Worm (Caenorhabditis elegans) whole organism, L2 larva: ENCODE data around the gene EGAP5.1.

Experiments used
- crh-2 ChIP-seq: sonication (generic microtip); optimal IDR thresholded peaks from 2 replicates; lab custom pipeline; 2017; ENCODE audit warnings: missing biosample characterization, missing genetic modification characterization
- mdl-1 ChIP-seq, 2 experiments: fragments of 150-350 bp in 1 of 2; sonication (generic microtip) in 1 of 2; optimal IDR thresholded peaks; 2 replicates each; lab custom pipeline; 2017; ENCODE audit warnings: missing biosample characterization in 2 of 2, missing genetic modification characterization in 2 of 2
- nhr-12 ChIP-seq: fragments of 150-350 bp; optimal IDR thresholded peaks from 2 replicates; lab custom pipeline; 2014; ENCODE audit warnings: missing biosample characterization, missing genetic modification characterization
- nhr-237 ChIP-seq: fragments of 150-350 bp; optimal IDR thresholded peaks from 2 replicates; lab custom pipeline; 2014; ENCODE audit warnings: missing biosample characterization, missing genetic modification characterization
- nhr-77 ChIP-seq: fragments of 150-350 bp; optimal IDR thresholded peaks from 2 replicates; lab custom pipeline; 2014; ENCODE audit warnings: missing biosample characterization, missing genetic modification characterization
- skn-1 ChIP-seq: sonication (generic microtip); optimal IDR thresholded peaks from 2 replicates; lab custom pipeline; 2017; ENCODE audit warnings: missing biosample characterization, missing genetic modification characterization
- unc-39 ChIP-seq: fragments of 150-350 bp; optimal IDR thresholded peaks from 2 replicates; lab custom pipeline; 2014; ENCODE audit warnings: missing biosample characterization, missing genetic modification characterization
- zag-1 ChIP-seq: fragments of 150-350 bp; optimal IDR thresholded peaks from 2 replicates; lab custom pipeline; 2014; ENCODE audit warnings: missing biosample characterization, missing genetic modification characterization
- ztf-11 ChIP-seq: sonication (generic microtip); optimal IDR thresholded peaks from 2 replicates; lab custom pipeline; 2017; ENCODE audit warnings: missing biosample characterization, missing genetic modification characterization

DNA sequence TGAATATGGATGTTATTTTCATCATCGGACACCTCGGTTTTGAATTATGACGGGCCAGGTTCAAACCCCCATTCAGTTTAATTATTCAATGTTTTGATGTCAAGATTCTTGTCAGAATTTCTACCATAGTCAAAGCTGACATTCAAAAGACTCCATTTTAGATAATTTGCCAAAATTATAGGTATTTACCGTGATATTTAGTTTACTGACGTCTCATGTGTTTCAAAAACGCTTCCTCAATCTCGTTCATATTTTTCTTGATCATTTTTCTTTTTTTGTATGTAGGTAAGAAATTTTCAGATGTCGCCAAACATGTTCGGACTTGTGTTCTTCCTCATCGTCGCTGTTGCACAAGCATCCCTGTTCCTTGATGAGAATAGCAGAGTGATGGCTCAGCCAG, at the start of gene EGAP5.1:
- TF ChIP-seq crh-2 (tag; lab: Kevin White, UChicago) (no peak), mdl-1 (tag; optimal IDR thresholded peaks at IDR 0.05; lab: Kevin White, UChicago) (no peak), nhr-237 (tag; lab: Kevin White, UChicago) (no peak), zag-1 (tag; lab: Kevin White, UChicago) (no peak), nhr-12 (tag; lab: Kevin White, UChicago) (no peak), nhr-77 (tag; lab: Kevin White, UChicago) (no peak), skn-1 (tag; lab: Kevin White, UChicago) (no peak), ztf-11 (no peak), unc-39 (no peak)
